Worm (Caenorhabditis elegans) whole organism, L1 larva: ENCODE measurements around the gene his-24.

Experiments used
- F16B12.6 ChIP-seq: fragments of 150-350 bp; optimal IDR thresholded peaks from 2 replicates; lab custom pipeline; 2014; ENCODE audit warnings: missing biosample characterization, missing genetic modification characterization
- lin-39 ChIP-seq: fragments of 150-350 bp; optimal IDR thresholded peaks from 2 replicates; lab custom pipeline; 2014; ENCODE audit warnings: missing biosample characterization, missing genetic modification reagents, missing genetic modification characterization
- nhr-237 ChIP-seq: fragments of 150-350 bp; optimal IDR thresholded peaks from 2 replicates; lab custom pipeline; 2014; ENCODE audit warnings: missing biosample characterization, missing genetic modification characterization
- nhr-77 ChIP-seq: fragments of 150-350 bp; optimal IDR thresholded peaks from 2 replicates; lab custom pipeline; 2014; ENCODE audit warnings: missing biosample characterization, missing genetic modification characterization
- nhr-90 ChIP-seq: sonication (generic microtip); optimal IDR thresholded peaks from 2 replicates; lab custom pipeline; 2016; ENCODE audit warnings: mild to moderate bottlenecking, missing genetic modification characterization, missing compliant biosample characterization; ENCODE audit not compliant: poor library complexity
- pqm-1 ChIP-seq: sonication (generic microtip); optimal IDR thresholded peaks from 3 replicates; lab custom pipeline; 2017; ENCODE audit warnings: missing biosample characterization, missing genetic modification characterization
- tbx-2 ChIP-seq: sonication (generic microtip); optimal IDR thresholded peaks from 2 replicates; lab custom pipeline; 2016; ENCODE audit warnings: missing genetic modification characterization, missing compliant biosample characterization
- unc-62 ChIP-seq: fragments of 150-350 bp; optimal IDR thresholded peaks from 2 replicates; lab custom pipeline; 2014; ENCODE audit warnings: missing biosample characterization, missing genetic modification reagents, missing genetic modification characterization
- zip-4 ChIP-seq: fragments of 200-800 bp; sonication (Bioruptor generic); optimal IDR thresholded peaks from 2 replicates; lab custom pipeline; 2018; ENCODE audit warnings: mild to moderate bottlenecking, missing genetic modification characterization, moderate library complexity, missing compliant biosample characterization

- TF ChIP-seq zip-4 (GFP tag; lab: Kevin White, UChicago) (no peak), nhr-77 (tag; lab: Kevin White, UChicago) (peak; percentile 13), lin-39 (tag; lab: Kevin White, UChicago) (peak; percentile 77), nhr-90 (peak; percentile 35), nhr-237 (tag; lab: Kevin White, UChicago) (no peak), pqm-1 (no peak), unc-62 (GFP tag; lab: Kevin White, UChicago) (no peak), tbx-2 (tag; lab: Kevin White, UChicago) (peak; percentile 58), F16B12.6 (tag; lab: Kevin White, UChicago) (no peak)
Measured at ce11 chrX:14508823-14509259, 18.9 kb downstream of the his-24 start.
